Fruit fly (Drosophila melanogaster): Measurements from ENCODE around the gene AdamTS-A.

The AdamTS-A gene

dm6 chr3R:15408131-15408731 lies 67.8 kb downstream of the AdamTS-A start, which contains the start of gene Atx2 (continued):
- TF ChIP-seq Ets97D (GFP tag; optimal IDR thresholded peaks at IDR 0.05) (peak; percentile 75), CG12659 (GFP tag; optimal IDR thresholded peaks at IDR 0.05) (peak; percentile 78), tap (tag; optimal IDR thresholded peaks at IDR 0.05) (no peak), onecut (GFP tag; IDR thresholded peaks at IDR 0.05) (peak; percentile 14; the same call in 1 of the 2 replicates), ERR (GFP tag; optimal IDR thresholded peaks at IDR 0.05) (peak; percentile 40), tna (GFP tag; IDR thresholded peaks at IDR 0.05; ENCODE audit: partially characterized antibody) (peak; percentile 95), Atf3 (GFP tag; optimal IDR thresholded peaks at IDR 0.05) (no peak), CHES-1-like (GFP tag; optimal IDR thresholded peaks at IDR 0.05) (peak; percentile 68), MESR4 (GFP tag; optimal IDR thresholded peaks at IDR 0.05) (peak; percentile 88), yki (optimal IDR thresholded peaks at IDR 0.05) (no peak), pita (GFP tag; optimal IDR thresholded peaks at IDR 0.05) (no peak), CG11247 (GFP tag; IDR thresholded peaks at IDR 0.05) (0 out of 2 replicates have a peak, but pooled peaks have one; percentile 14), h (optimal IDR thresholded peaks at IDR 0.05) (no peak), gcm (GFP tag; optimal IDR thresholded peaks at IDR 0.05) (no peak), CG8290 (GFP tag; optimal IDR thresholded peaks at IDR 0.05) (peak; percentile 30), CG8290 (tag; optimal IDR thresholded peaks at IDR 0.05) (peak in 1 of 2 experiments; percentile 79), C15 (GFP tag; IDR thresholded peaks at IDR 0.05) (no peak), HHEX (GFP tag; optimal IDR thresholded peaks at IDR 0.05) (peak; percentile 15), wdn (GFP tag; IDR thresholded peaks at IDR 0.05) (peak; percentile 24; the same call in 1 of the 2 replicates), chif (GFP tag; optimal IDR thresholded peaks at IDR 0.05) (peak in 1 of 2 experiments; percentile 26), lov (optimal IDR thresholded peaks at IDR 0.05) (no peak), lov (GFP tag; IDR thresholded peaks at IDR 0.05) (peak; percentile 71; the same call in 1 of the 3 replicates), Camta (GFP tag; optimal IDR thresholded peaks at IDR 0.05) (no peak), Hmr (GFP tag; optimal IDR thresholded peaks at IDR 0.05) (peak; percentile 59), CG34376 (GFP tag; optimal IDR thresholded peaks at IDR 0.05) (no peak), CG16815 (GFP tag; optimal IDR thresholded peaks at IDR 0.05) (peak; percentile 20), chn (GFP tag; optimal IDR thresholded peaks at IDR 0.05) (peak; percentile 3), Mrtf (GFP tag; IDR thresholded peaks at IDR 0.05) (no peak), CG18476 (GFP tag; optimal IDR thresholded peaks at IDR 0.05) (peak; percentile 19), CG1647 (GFP tag; optimal IDR thresholded peaks at IDR 0.05) (no peak), CG10431 (GFP tag; optimal IDR thresholded peaks at IDR 0.05) (no peak), lab (GFP tag; optimal IDR thresholded peaks at IDR 0.05) (peak; percentile 60), CG7745 (tag; optimal IDR thresholded peaks at IDR 0.05) (no peak), sens (GFP tag) (peak; percentile 76), gsb (GFP tag; IDR thresholded peaks at IDR 0.05) (no peak), Rfx (GFP tag; IDR thresholded peaks at IDR 0.05) (peak; percentile 65; the same call in 1 of the 2 replicates), Hr3 (GFP tag; optimal IDR thresholded peaks at IDR 0.05) (no peak), pho (GFP tag; optimal IDR thresholded peaks at IDR 0.05) (peak; percentile 73), caup (GFP tag; optimal IDR thresholded peaks at IDR 0.05; ENCODE audit: severe bottlenecking) (peak; percentile 55), dpn (GFP tag; optimal IDR thresholded peaks at IDR 0.05) (peak; percentile 56 to 61), CG3847 (GFP tag; IDR thresholded peaks at IDR 0.05) (peak; percentile 66), Scr (GFP tag; IDR thresholded peaks at IDR 0.05; ENCODE audit: partially characterized antibody) (peak; percentile 94), CG4617 (GFP tag; optimal IDR thresholded peaks at IDR 0.05; ENCODE audit: borderline replicate concordance) (peak; percentile 97), klu (GFP tag; IDR thresholded peaks at IDR 0.05) (peak; percentile 60; the same call in 1 of the 2 replicates), disco-r (GFP tag; optimal IDR thresholded peaks at IDR 0.05) (peak; percentile 14), Dip2 (GFP tag; IDR thresholded peaks at IDR 0.05) (no peak), CG32532 (GFP tag; IDR thresholded peaks at IDR 0.05) (peak; percentile 21), CG14965 (GFP tag; optimal IDR thresholded peaks at IDR 0.05; ENCODE audit: borderline replicate concordance) (no peak), Nf-YB (GFP tag; optimal IDR thresholded peaks at IDR 0.05) (peak; percentile 22), CG30403 (GFP tag; optimal IDR thresholded peaks at IDR 0.05) (peak; percentile 45), fd96Cb (tag; optimal IDR thresholded peaks at IDR 0.05) (no peak)

Data from whole organism, embryonic.